Worm (Caenorhabditis elegans): Measurements from ENCODE around the gene mob-4.

Gene mob-4

DNA sequence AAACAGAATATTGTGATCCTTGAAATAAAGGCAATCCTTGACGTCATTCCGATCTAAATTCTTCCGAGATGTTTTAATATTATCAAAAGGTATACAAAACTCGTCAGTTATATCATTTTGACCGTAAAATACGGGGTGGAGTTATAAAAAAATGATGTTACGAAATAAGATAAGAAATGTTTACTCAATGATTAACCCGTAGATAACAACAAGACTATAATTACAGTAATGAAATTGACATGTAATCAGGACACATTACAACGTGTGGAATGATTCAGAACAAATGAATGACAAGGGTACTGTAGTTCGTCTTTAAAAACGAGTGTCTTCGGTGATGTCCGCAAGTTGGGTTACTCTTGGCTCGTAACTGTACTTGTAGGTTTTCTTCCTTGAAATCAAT, 12.9 kb downstream of the mob-4 start, which contains the start of gene tsp-2 (continued):
- TF ChIP-seq attf-4 (tag; optimal IDR thresholded peaks at IDR 0.05) (no peak), F37D6.2 (tag; optimal IDR thresholded peaks at IDR 0.05) (no peak), aly-2 (tag; optimal IDR thresholded peaks at IDR 0.05) (no peak), unc-62 (GFP tag; optimal IDR thresholded peaks at IDR 0.05 in 1 of 2) (peak in 1 of 2 experiments; percentile 28), unc-62 (tag; optimal IDR thresholded peaks at IDR 0.05) (no peak), tag-97 (GFP tag; IDR thresholded peaks at IDR 0.05) (no peak), lin-1 (GFP tag; IDR thresholded peaks at IDR 0.05) (no peak)

DNA sequence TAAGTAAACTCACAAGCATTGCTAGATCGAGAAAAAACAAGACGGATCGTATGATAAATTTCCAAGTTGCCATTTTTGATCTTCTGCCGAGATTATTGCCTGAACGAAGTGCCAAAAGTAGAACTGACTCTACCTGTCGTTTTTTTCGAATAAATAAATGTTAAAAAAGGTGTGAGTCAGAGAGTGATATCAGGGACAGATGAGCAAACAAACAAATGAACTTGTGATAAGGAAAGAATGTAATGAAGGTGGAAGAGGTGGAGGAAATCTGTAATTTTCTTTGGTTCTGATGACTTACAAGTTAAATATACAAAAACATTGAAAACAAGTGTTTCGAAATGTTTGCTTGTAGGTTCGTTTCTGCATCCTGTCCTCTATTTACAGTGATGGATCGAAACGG, 14.4 kb downstream of the mob-4 start, which contains the start of gene tsp-1:
TSS of gene tsp-1 (minus strand) at position 99 of the 400 bp plus-strand sequence.
- TF ChIP-seq daf-16 (GFP tag; optimal IDR thresholded peaks at IDR 0.05), result no peak
- TF ChIP-seq daf-16 (tag; optimal IDR thresholded peaks at IDR 0.05), result peak; percentile 35
- peak; percentile 27 for TF ChIP-seq nhr-28 (tag; optimal IDR thresholded peaks at IDR 0.05)
- TF ChIP-seq pqm-1 (tag; optimal IDR thresholded peaks at IDR 0.05), result peak; percentile 55
- TF ChIP-seq mep-1 (tag; optimal IDR thresholded peaks at IDR 0.05), result no peak

DNA sequence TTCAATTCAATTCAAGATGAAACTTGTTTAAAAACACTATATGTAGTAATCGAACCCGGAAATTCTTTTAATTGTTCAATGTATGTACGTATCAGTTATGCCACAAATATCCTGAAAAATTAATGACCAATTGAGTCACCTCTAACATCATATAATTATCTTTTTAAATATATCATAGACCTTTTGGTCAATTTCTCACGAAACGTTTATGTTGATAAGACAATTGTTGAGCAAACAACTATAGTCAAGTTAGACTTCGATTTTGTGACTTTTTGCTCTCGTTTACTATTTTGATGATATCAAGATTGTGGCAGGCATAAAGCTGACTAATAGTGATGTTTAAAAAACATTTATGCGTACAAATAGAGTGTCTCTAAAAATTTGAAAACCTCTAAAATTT, 15.3 kb downstream of the mob-4 start:
- no peak for TF ChIP-seq tra-1 (GFP tag; IDR thresholded peaks at IDR 0.05)
- TF ChIP-seq unc-62 (GFP tag; optimal IDR thresholded peaks at IDR 0.05 in 1 of 2), result no peak
- TF ChIP-seq unc-62 (tag; optimal IDR thresholded peaks at IDR 0.05), result no peak
- peak; percentile 13 for TF ChIP-seq pqm-1 (tag; optimal IDR thresholded peaks at IDR 0.05)
- no peak for TF ChIP-seq daf-19 (GFP tag; conservative IDR thresholded peaks at IDR 0.05)
- no peak for TF ChIP-seq rbr-2 (tag; optimal IDR thresholded peaks at IDR 0.05)
- no peak for TF ChIP-seq F26F4.8 (GFP tag; conservative IDR thresholded peaks at IDR 0.05)
- no peak for TF ChIP-seq hlh-30 (tag; optimal IDR thresholded peaks at IDR 0.05; ENCODE audit: insufficient read depth)
- TF ChIP-seq fos-1 (tag; optimal IDR thresholded peaks at IDR 0.05), result no peak
- no peak for TF ChIP-seq zip-11 (GFP tag; IDR thresholded peaks at IDR 0.05)
- no peak for TF ChIP-seq jun-1 (tag; optimal IDR thresholded peaks at IDR 0.05)
- no peak for TF ChIP-seq nhr-10 (tag; optimal IDR thresholded peaks at IDR 0.05)
- no peak for TF ChIP-seq tag-97 (GFP tag; IDR thresholded peaks at IDR 0.05)
- TF ChIP-seq daf-16 (GFP tag; optimal IDR thresholded peaks at IDR 0.05), result no peak
- TF ChIP-seq daf-16 (tag; optimal IDR thresholded peaks at IDR 0.05), result peak; percentile 58
- TF ChIP-seq hlh-11 (tag; optimal IDR thresholded peaks at IDR 0.05), result peak; percentile 11
- TF ChIP-seq nhr-28 (tag; optimal IDR thresholded peaks at IDR 0.05), result peak; percentile 22
- no peak for TF ChIP-seq T20F7.1 (GFP tag; optimal IDR thresholded peaks at IDR 0.05)
- TF ChIP-seq ces-1 (GFP tag; optimal IDR thresholded peaks at IDR 0.05), result no peak
- no peak for TF ChIP-seq lir-3 (tag; optimal IDR thresholded peaks at IDR 0.05)
- TF ChIP-seq R02D3.7 (tag; optimal IDR thresholded peaks at IDR 0.05), result no peak
- TF ChIP-seq zip-2 (tag; optimal IDR thresholded peaks at IDR 0.05), result no peak
- no peak for TF ChIP-seq F37D6.2 (tag; optimal IDR thresholded peaks at IDR 0.05)
- peak; percentile 1 for TF ChIP-seq dve-1 (tag; optimal IDR thresholded peaks at IDR 0.05; ENCODE audit: insufficient read depth)

DNA sequence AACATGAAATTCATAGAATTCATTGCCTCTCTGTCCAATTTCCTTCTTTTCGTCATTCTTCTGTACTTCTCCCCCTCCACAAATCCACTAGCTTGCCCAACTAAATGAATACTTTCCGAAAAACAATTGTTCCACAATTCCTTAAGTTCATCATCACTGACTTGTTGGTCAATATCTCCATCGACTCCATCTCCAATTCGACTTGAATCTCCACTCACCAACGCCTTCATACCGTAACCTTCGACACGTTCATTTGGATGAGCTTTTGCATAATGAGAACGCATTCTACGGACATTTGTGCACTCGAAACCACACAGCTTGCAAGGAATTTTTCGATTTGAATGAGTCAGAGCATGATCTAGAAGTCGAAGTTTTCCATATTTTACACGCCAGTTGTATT, 16.1 kb downstream of the mob-4 start:
- no peak for TF ChIP-seq nhr-237 (tag; optimal IDR thresholded peaks at IDR 0.05)
- no peak for TF ChIP-seq vab-7 (GFP tag; IDR thresholded peaks at IDR 0.05)
- no peak for TF ChIP-seq lin-15B (tag; optimal IDR thresholded peaks at IDR 0.05)
- TF ChIP-seq unc-62 (GFP tag; optimal IDR thresholded peaks at IDR 0.05 in 1 of 2), result peak in 1 of 2 experiments; percentile 95
- no peak for TF ChIP-seq unc-62 (tag; optimal IDR thresholded peaks at IDR 0.05)

DNA sequence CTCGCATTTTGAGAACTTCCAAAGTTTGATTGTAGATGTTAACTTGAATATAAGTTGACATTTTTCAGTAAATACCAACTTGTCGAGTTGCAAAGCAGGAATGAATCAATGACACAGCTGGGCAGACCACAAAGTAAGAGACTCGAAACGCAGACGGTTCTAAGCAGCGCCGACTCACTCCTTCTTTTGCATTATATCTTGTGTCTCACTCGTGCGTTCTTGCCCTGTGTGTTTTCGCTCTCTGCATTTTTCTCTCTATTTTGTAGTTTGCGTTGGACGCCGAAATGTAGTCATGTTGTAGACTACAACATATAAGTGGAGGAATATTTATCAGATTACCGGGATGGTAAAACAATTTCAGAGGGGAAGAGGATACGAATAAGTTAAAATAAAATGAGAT, 17.9 kb downstream of the mob-4 start, which contains the start of gene C02F5.12:
TSS of gene C02F5.12 (minus strand) at position 221 of the 400 bp plus-strand sequence.
- TF ChIP-seq dmd-6 (GFP tag; IDR thresholded peaks at IDR 0.05) (peak; percentile 17; the same call in 1 of the 2 replicates), hlh-30 (tag; optimal IDR thresholded peaks at IDR 0.05; ENCODE audit: insufficient read depth) (peak; percentile 79), mes-2 (tag; optimal IDR thresholded peaks at IDR 0.05; ENCODE audit: poor library complexity, severe bottlenecking) (peak; percentile 53), dpl-1 (GFP tag; optimal IDR thresholded peaks at IDR 0.05) (no peak), arid-1 (GFP tag; conservative IDR thresholded peaks at IDR 0.05) (0 out of 2 replicates have a peak, but pooled peaks have one; percentile 32), T20F7.1 (GFP tag; optimal IDR thresholded peaks at IDR 0.05) (peak; percentile 20), daf-16 (GFP tag; optimal IDR thresholded peaks at IDR 0.05) (no peak), daf-16 (tag; optimal IDR thresholded peaks at IDR 0.05) (peak; percentile 39), nhr-11 (tag; optimal IDR thresholded peaks at IDR 0.05) (peak; percentile 48), lsy-2 (tag; optimal IDR thresholded peaks at IDR 0.05) (peak in 1 of 2 experiments; percentile 53), hmg-1.1 (GFP tag; IDR thresholded peaks at IDR 0.05) (0 out of 2 replicates have a peak, but pooled peaks have one; percentile 40), nhr-41 (GFP tag; IDR thresholded peaks at IDR 0.05) (no peak), saeg-2 (GFP tag; IDR thresholded peaks at IDR 0.05) (no peak), F26F4.8 (GFP tag; conservative IDR thresholded peaks at IDR 0.05) (no peak), daf-12 (tag; optimal IDR thresholded peaks at IDR 0.05) (no peak), hlh-11 (tag; optimal IDR thresholded peaks at IDR 0.05) (peak; percentile 64), lin-38 (GFP tag; IDR thresholded peaks at IDR 0.05) (peak; percentile 51), lin-13 (GFP tag; optimal IDR thresholded peaks at IDR 0.05) (peak; percentile 44), ctbp-1 (GFP tag; IDR thresholded peaks at IDR 0.05) (no peak), nhr-28 (tag; optimal IDR thresholded peaks at IDR 0.05) (peak; percentile 99)
